Fruit fly (Drosophila melanogaster): ENCODE measurements around the gene Cpr78Ca.

DNA sequence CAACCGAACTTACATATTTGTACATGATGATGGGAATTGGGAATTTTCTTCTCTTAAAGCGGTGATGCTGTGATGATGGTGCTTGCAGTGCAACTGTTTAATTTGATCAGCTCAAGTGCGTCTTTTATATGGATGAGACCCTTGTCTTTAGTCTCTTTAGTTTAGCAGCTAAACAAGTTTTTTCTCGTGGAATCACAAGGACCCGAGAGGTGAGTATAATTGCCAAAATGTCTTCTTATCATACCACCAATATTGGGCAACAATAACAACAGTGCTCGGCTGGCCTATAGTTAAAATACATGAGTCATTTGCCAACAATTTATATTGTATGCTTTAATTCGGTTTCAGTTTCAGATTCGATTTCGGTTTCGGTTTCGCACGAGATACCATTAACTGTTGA, 5.1 kb upstream of the Cpr78Ca start, which contains the start of gene Edg78E:
- no peak for TF ChIP-seq CG34406 (GFP tag; optimal IDR thresholded peaks at IDR 0.05)
- TF ChIP-seq esn (GFP tag; optimal IDR thresholded peaks at IDR 0.05), result no peak
- TF ChIP-seq CG10631 (GFP tag; optimal IDR thresholded peaks at IDR 0.05), result no peak
- TF ChIP-seq spab (GFP tag; optimal IDR thresholded peaks at IDR 0.05), result no peak
- no peak for TF ChIP-seq CG11294 (GFP tag; IDR thresholded peaks at IDR 0.05)

Measured in whole organism, prepupa.